Worm (Caenorhabditis elegans) whole organism, L3 larva: ENCODE measurements around the gene npp-16.

Experiments
- aly-2 ChIP-seq: fragments of 150-350 bp; optimal IDR thresholded peaks from 2 replicates; lab custom pipeline; 2014; ENCODE audit warnings: missing biosample characterization, missing genetic modification characterization
- ama-1 ChIP-seq: fragments of 150-350 bp; optimal IDR thresholded peaks from 2 replicates; lab custom pipeline; 2018
- ceh-16 ChIP-seq: sonication (generic microtip); optimal IDR thresholded peaks from 2 replicates; lab custom pipeline; 2017; ENCODE audit warnings: missing biosample characterization, missing genetic modification characterization
- ceh-28 ChIP-seq: fragments of 150-350 bp; optimal IDR thresholded peaks from 2 replicates; lab custom pipeline; 2014; ENCODE audit warnings: missing biosample characterization, missing genetic modification reagents, missing genetic modification characterization
- ceh-82 ChIP-seq: fragments of 150-350 bp; optimal IDR thresholded peaks from 2 replicates; lab custom pipeline; 2014; ENCODE audit warnings: missing biosample characterization, missing genetic modification characterization
- daf-12 ChIP-seq: fragments of 150-350 bp; optimal IDR thresholded peaks from 2 replicates; lab custom pipeline; 2014; ENCODE audit warnings: missing biosample characterization, missing genetic modification reagents, missing genetic modification characterization
- elt-1 ChIP-seq: fragments of 150-350 bp; optimal IDR thresholded peaks from 2 replicates; lab custom pipeline; 2014; ENCODE audit warnings: missing biosample characterization, missing genetic modification characterization
- elt-2 ChIP-seq: sonication (generic microtip); optimal IDR thresholded peaks from 2 replicates; lab custom pipeline; 2016; ENCODE audit warnings: missing genetic modification reagents, mild to moderate bottlenecking, missing genetic modification characterization, missing compliant biosample characterization
- elt-3 ChIP-seq, 3 experiments: fragments of 150-350 bp in 1 of 3; sonication (generic microtip) in 2 of 3; optimal IDR thresholded peaks; 2 replicates in 2 of 3; 4 replicates in 1 of 3; lab custom pipeline; 2014 to 2017; ENCODE audit warnings: missing biosample characterization in 3 of 3, missing genetic modification characterization in 3 of 3
- eor-1 ChIP-seq, 2 experiments: fragments of 150-350 bp; optimal IDR thresholded peaks; 2 replicates each; lab custom pipeline; 2014 to 2018; ENCODE audit warnings: missing biosample characterization in 2 of 2, missing genetic modification characterization in 2 of 2
- fkh-10 ChIP-seq: sonication (generic microtip); optimal IDR thresholded peaks from 2 replicates; lab custom pipeline; 2017; ENCODE audit warnings: missing biosample characterization, missing genetic modification reagents, missing genetic modification characterization
- fkh-2 ChIP-seq: fragments of 150-350 bp; optimal IDR thresholded peaks from 2 replicates; lab custom pipeline; 2014; ENCODE audit warnings: missing biosample characterization, missing genetic modification reagents, missing genetic modification characterization
- fos-1 ChIP-seq: fragments of 150-350 bp; optimal IDR thresholded peaks from 2 replicates; lab custom pipeline; 2014; ENCODE audit warnings: missing biosample characterization, missing genetic modification characterization
- hmg-11 ChIP-seq: sonication (generic microtip); optimal IDR thresholded peaks from 2 replicates; lab custom pipeline; 2016; ENCODE audit warnings: missing genetic modification characterization, missing compliant biosample characterization
- lin-15B ChIP-seq: fragments of 150-350 bp; optimal IDR thresholded peaks from 2 replicates; lab custom pipeline; 2014; ENCODE audit warnings: missing biosample characterization, missing genetic modification characterization
- lin-39 ChIP-seq: fragments of 150-350 bp; optimal IDR thresholded peaks from 2 replicates; lab custom pipeline; 2018; ENCODE audit warnings: missing biosample characterization, missing genetic modification reagents, missing genetic modification characterization
- lsy-12 ChIP-seq: sonication (generic microtip); optimal IDR thresholded peaks from 2 replicates; lab custom pipeline; 2016; ENCODE audit warnings: mild to moderate bottlenecking, missing genetic modification characterization, missing compliant biosample characterization
- mdl-1 ChIP-seq: fragments of 150-350 bp; optimal IDR thresholded peaks from 2 replicates; lab custom pipeline; 2014; ENCODE audit warnings: missing biosample characterization, missing genetic modification characterization
- mml-1 ChIP-seq: fragments of 150-350 bp; sonication (generic microtip); optimal IDR thresholded peaks from 3 replicates; lab custom pipeline; 2014; ENCODE audit warnings: missing biosample characterization, missing genetic modification characterization
- nhr-12 ChIP-seq: fragments of 150-350 bp; optimal IDR thresholded peaks from 2 replicates; lab custom pipeline; 2014; ENCODE audit warnings: missing biosample characterization, missing genetic modification characterization
- nhr-23 ChIP-seq: fragments of 150-350 bp; optimal IDR thresholded peaks from 2 replicates; lab custom pipeline; 2014; ENCODE audit warnings: missing biosample characterization, missing genetic modification reagents, missing genetic modification characterization
- nhr-237 ChIP-seq: fragments of 150-350 bp; optimal IDR thresholded peaks from 2 replicates; lab custom pipeline; 2014; ENCODE audit warnings: missing biosample characterization, missing genetic modification characterization
- nhr-25 ChIP-seq: sonication (generic microtip); optimal IDR thresholded peaks from 2 replicates; lab custom pipeline; 2017; ENCODE audit warnings: missing biosample characterization, missing genetic modification characterization
- nhr-28 ChIP-seq: fragments of 150-350 bp; optimal IDR thresholded peaks from 2 replicates; lab custom pipeline; 2014; ENCODE audit warnings: missing biosample characterization, missing genetic modification characterization
- nhr-43 ChIP-seq: sonication (generic microtip); optimal IDR thresholded peaks from 2 replicates; lab custom pipeline; 2016; ENCODE audit warnings: mild to moderate bottlenecking, missing genetic modification characterization, missing compliant biosample characterization; ENCODE audit not compliant: poor library complexity, severe bottlenecking
- nhr-67 ChIP-seq: fragments of 150-350 bp; optimal IDR thresholded peaks from 2 replicates; lab custom pipeline; 2014; ENCODE audit warnings: missing biosample characterization, missing genetic modification characterization
- nhr-76 ChIP-seq: fragments of 150-350 bp; sonication (generic microtip); optimal IDR thresholded peaks from 5 replicates; lab custom pipeline; 2014; ENCODE audit warnings: missing biosample characterization, missing genetic modification characterization
- nhr-77 ChIP-seq: fragments of 150-350 bp; optimal IDR thresholded peaks from 2 replicates; lab custom pipeline; 2014; ENCODE audit warnings: missing biosample characterization, missing genetic modification characterization
- pqm-1 ChIP-seq: fragments of 150-350 bp; optimal IDR thresholded peaks from 2 replicates; lab custom pipeline; 2017; ENCODE audit warnings: missing biosample characterization, missing genetic modification characterization, inconsistent platforms
- sea-2 ChIP-seq: fragments of 150-350 bp; sonication (generic microtip); optimal IDR thresholded peaks from 4 replicates; lab custom pipeline; 2014; ENCODE audit warnings: missing biosample characterization, missing genetic modification reagents, missing genetic modification characterization
- skn-1 ChIP-seq: fragments of 150-350 bp; optimal IDR thresholded peaks from 2 replicates; lab custom pipeline; 2014; ENCODE audit warnings: missing biosample characterization, missing genetic modification characterization
- snpc-4 ChIP-seq: fragments of 150-350 bp; optimal IDR thresholded peaks from 2 replicates; lab custom pipeline; 2014; ENCODE audit warnings: missing biosample characterization, missing genetic modification characterization
- tbx-2 ChIP-seq: sonication (generic microtip); optimal IDR thresholded peaks from 2 replicates; lab custom pipeline; 2016; ENCODE audit warnings: mild to moderate bottlenecking, missing genetic modification characterization, missing compliant biosample characterization
- unc-39 ChIP-seq: sonication (generic microtip); optimal IDR thresholded peaks from 4 replicates; lab custom pipeline; 2017; ENCODE audit warnings: missing biosample characterization, missing genetic modification characterization
- ztf-11 ChIP-seq: fragments of 150-350 bp; optimal IDR thresholded peaks from 2 replicates; lab custom pipeline; 2014; ENCODE audit warnings: missing biosample characterization, missing genetic modification characterization
- ztf-4 ChIP-seq: fragments of 150-350 bp; optimal IDR thresholded peaks from 2 replicates; lab custom pipeline; 2014; ENCODE audit warnings: missing biosample characterization, missing genetic modification characterization

The npp-16 gene

ce11 chrIII:11907177-11907576 is 8.6 kb upstream of the npp-16 start, which contains the start of gene sdz-33:
sdz-33 (plus strand) TSS chrIII:11907477.
- TF ChIP-seq pqm-1 (tag; lab: Kevin White, UChicago) (no peak), ceh-28 (tag; lab: Kevin White, UChicago) (no peak), nhr-76 (tag; lab: Kevin White, UChicago) (no peak), daf-12 (tag; lab: Kevin White, UChicago) (no peak), elt-1 (no peak), lsy-12 (no peak)

ce11 chrIII:11908660-11909059 is 7.1 kb upstream of the npp-16 start, which contains the start of gene fbxb-24:
fbxb-24 (plus strand) TSS chrIII:11908960.
- TF ChIP-seq fkh-2 (tag; lab: Kevin White, UChicago) (no peak), sea-2 (no peak), ztf-11 (no peak), lin-39 (tag; lab: Kevin White, UChicago) (no peak), ceh-16 (no peak), hmg-11 (no peak), ceh-28 (tag; lab: Kevin White, UChicago) (no peak), ama-1 (lab: Kevin White, UChicago) (no peak), ceh-82 (tag; lab: Kevin White, UChicago) (no peak), nhr-237 (tag; lab: Kevin White, UChicago) (no peak), nhr-43 (tag; lab: Kevin White, UChicago) (no peak), unc-39 (tag; lab: Kevin White, UChicago) (no peak), lsy-12 (no peak), pqm-1 (tag; lab: Kevin White, UChicago) (no peak), nhr-28 (tag; lab: Kevin White, UChicago) (no peak), ztf-4 (no peak), snpc-4 (tag; lab: Kevin White, UChicago) (no peak), nhr-76 (tag; lab: Kevin White, UChicago) (no peak), nhr-25 (no peak), aly-2 (no peak)

- TF ChIP-seq elt-1 (no peak), nhr-23 (tag; lab: Kevin White, UChicago) (no peak), ceh-82 (tag; lab: Kevin White, UChicago) (no peak), fos-1 (tag; lab: Kevin White, UChicago) (no peak), ztf-4 (no peak), mdl-1 (no peak), skn-1 (no peak), daf-12 (tag; lab: Kevin White, UChicago) (no peak), ama-1 (lab: Kevin White, UChicago) (no peak), nhr-77 (tag; lab: Kevin White, UChicago) (no peak), lin-15B (no peak), fkh-10 (GFP tag; lab: Kevin White, UChicago) (no peak), fkh-2 (tag; lab: Kevin White, UChicago) (no peak)
Measured at ce11 chrIII:11909778-11910177, 6.0 kb upstream of the npp-16 start, which contains the start of gene faah-4. faah-4 (minus strand) TSS chrIII:11909878.

- TF ChIP-seq skn-1 (no peak), tbx-2 (tag; lab: Kevin White, UChicago) (no peak), ama-1 (lab: Kevin White, UChicago) (no peak), pqm-1 (tag; lab: Kevin White, UChicago) (no peak), nhr-77 (tag; lab: Kevin White, UChicago) (no peak), mdl-1 (no peak), elt-3 (tag; optimal IDR thresholded peaks at IDR 0.05; lab: Kevin White, UChicago) (no peak), ztf-4 (no peak), elt-2 (tag; lab: Kevin White, UChicago) (no peak), lsy-12 (no peak), nhr-67 (tag; lab: Kevin White, UChicago) (no peak)
Measured at ce11 chrIII:11914220-11914619, 1.5 kb upstream of the npp-16 start, which contains the start of gene Y56A3A.16. Y56A3A.16 (minus strand) TSS chrIII:11914320.

ce11 chrIII:11916260-11916659 is 532 bp downstream of the npp-16 start:
- no peak for TF ChIP-seq eor-1 (tag; optimal IDR thresholded peaks at IDR 0.05; lab: Kevin White, UChicago)
- TF ChIP-seq sea-2, result no peak
- no peak for TF ChIP-seq elt-2 (tag; lab: Kevin White, UChicago)
- TF ChIP-seq nhr-77 (tag; lab: Kevin White, UChicago), result no peak
- no peak for TF ChIP-seq lin-15B
- TF ChIP-seq nhr-12, result no peak
- no peak for TF ChIP-seq ama-1 (lab: Kevin White, UChicago)
- no peak for TF ChIP-seq unc-39 (tag; lab: Kevin White, UChicago)
- TF ChIP-seq tbx-2 (tag; lab: Kevin White, UChicago), result no peak
- no peak for TF ChIP-seq elt-3 (tag; optimal IDR thresholded peaks at IDR 0.05; lab: Kevin White, UChicago)
- TF ChIP-seq mml-1 (tag; lab: Kevin White, UChicago), result no peak
- TF ChIP-seq ceh-82 (tag; lab: Kevin White, UChicago), result no peak
- no peak for TF ChIP-seq hmg-11
